Fruit fly (Drosophila melanogaster): ENCODE results near the gene CG42342.

- TF ChIP-seq CG8478 (optimal IDR thresholded peaks at IDR 0.05): no peak
- no peak for TF ChIP-seq CTCF (optimal IDR thresholded peaks at IDR 0.05)
These were observed 68.6 kb downstream of the CG42342 start, which contains the start of gene CG14891 for dm6 chr3R:16571215-16571614.
